Worm (Caenorhabditis elegans) whole organism, L4 larva: ENCODE results near the gene slcf-2.

Experiments used
- D1046.2 ChIP-seq: fragments of 200-800 bp; sonication (Bioruptor generic); IDR thresholded peaks from 2 replicates; pipeline ENCODE4 v1.3.6; 2022; ENCODE audit warnings: missing genetic modification characterization, missing compliant biosample characterization
- T20F7.1 ChIP-seq: fragments of 200-800 bp; sonication (Bioruptor generic); optimal IDR thresholded peaks from 2 replicates; lab custom pipeline; 2018; ENCODE audit warnings: mild to moderate bottlenecking, missing genetic modification characterization, missing compliant biosample characterization
- T26A8.4 ChIP-seq: fragments of 200-800 bp; sonication (Bioruptor generic); IDR thresholded peaks from 2 replicates; pipeline ENCODE4 v1.3.6; 2022; ENCODE audit warnings: missing genetic modification characterization, missing compliant biosample characterization
- Y75B8A.6 ChIP-seq: fragments of 200-800 bp; sonication (Bioruptor generic); IDR thresholded peaks from 2 replicates; pipeline ENCODE4 v1.3.6; 2022; ENCODE audit warnings: missing genetic modification reagents, missing genetic modification characterization, missing compliant biosample characterization
- ZK337.2 ChIP-seq: fragments of 200-800 bp; sonication (Bioruptor generic); IDR thresholded peaks from 2 replicates; pipeline ENCODE4 v1.3.6; 2022; ENCODE audit warnings: missing genetic modification reagents, missing genetic modification characterization, missing compliant biosample characterization
- aha-1 ChIP-seq: fragments of 150-350 bp; peaks from one replicate; lab custom pipeline; 2014; ENCODE audit warnings: missing biosample characterization, missing genetic modification characterization
- ceh-32 ChIP-seq: sonication (generic microtip); optimal IDR thresholded peaks from 2 replicates; lab custom pipeline; 2016; ENCODE audit warnings: mild to moderate bottlenecking, missing genetic modification characterization, missing compliant biosample characterization; ENCODE audit not compliant: poor library complexity
- ces-1 ChIP-seq: fragments of 150-350 bp; sonication (generic microtip); optimal IDR thresholded peaks from 4 replicates; lab custom pipeline; 2014; ENCODE audit warnings: missing biosample characterization, missing genetic modification reagents, missing genetic modification characterization
- dmd-6 ChIP-seq: fragments of 200-800 bp; sonication (Bioruptor generic); IDR thresholded peaks from 2 replicates; pipeline ENCODE4 v1.3.6; 2022; ENCODE audit warnings: missing genetic modification reagents, missing genetic modification characterization, missing compliant biosample characterization
- dmd-9 ChIP-seq: fragments of 200-800 bp; sonication (Bioruptor generic); IDR thresholded peaks from 2 replicates; pipeline ENCODE4 v1.3.6; 2022; ENCODE audit warnings: missing genetic modification reagents, missing genetic modification characterization, missing compliant biosample characterization
- egl-43 ChIP-seq: fragments of 200-800 bp; sonication (Bioruptor generic); IDR thresholded peaks from 2 replicates; pipeline ENCODE4 v1.3.6; 2022; ENCODE audit warnings: missing genetic modification reagents, missing genetic modification characterization, missing compliant biosample characterization
- fkh-10 ChIP-seq: fragments of 150-350 bp; optimal IDR thresholded peaks from 2 replicates; lab custom pipeline; 2014; ENCODE audit warnings: missing biosample characterization, missing genetic modification reagents, missing genetic modification characterization
- jun-1 ChIP-seq: fragments of 150-350 bp; optimal IDR thresholded peaks from 2 replicates; lab custom pipeline; 2014; ENCODE audit warnings: missing biosample characterization, missing genetic modification reagents, missing genetic modification characterization
- lin-39 ChIP-seq: fragments of 150-350 bp; optimal IDR thresholded peaks from 2 replicates; lab custom pipeline; 2014; ENCODE audit warnings: missing biosample characterization, missing genetic modification reagents, missing genetic modification characterization
- mdl-1 ChIP-seq, 2 experiments: fragments of 150-350 bp in 1 of 2; sonication (generic microtip) in 1 of 2; optimal IDR thresholded peaks; 2 replicates each; lab custom pipeline; 2014 to 2017; ENCODE audit warnings: missing biosample characterization in 2 of 2, missing genetic modification characterization in 2 of 2
- mes-2 ChIP-seq: sonication (generic microtip); optimal IDR thresholded peaks from 2 replicates; lab custom pipeline; 2016; ENCODE audit warnings: missing genotype, mild to moderate bottlenecking, missing genetic modification characterization, missing compliant biosample characterization; ENCODE audit not compliant: poor library complexity, severe bottlenecking
- mxl-2 ChIP-seq: fragments of 200-800 bp; sonication (Bioruptor generic); conservative IDR thresholded peaks from 2 replicates; pipeline ENCODE4 v1.3.6; 2022; ENCODE audit warnings: missing genetic modification reagents, missing genetic modification characterization, missing compliant biosample characterization
- mxl-3 ChIP-seq: fragments of 200-800 bp; sonication (Bioruptor generic); optimal IDR thresholded peaks from 2 replicates; lab custom pipeline; 2018; ENCODE audit warnings: mild to moderate bottlenecking, missing genetic modification characterization, missing compliant biosample characterization
- nhr-25 ChIP-seq: sonication (generic microtip); optimal IDR thresholded peaks from 2 replicates; lab custom pipeline; 2017; ENCODE audit warnings: missing genetic modification characterization, mild to moderate bottlenecking, missing compliant biosample characterization, antibody characterized with exemption, moderate library complexity, borderline replicate concordance; ENCODE audit not compliant: insufficient read depth
- nhr-28 ChIP-seq: fragments of 150-350 bp; optimal IDR thresholded peaks from 2 replicates; lab custom pipeline; 2014; ENCODE audit warnings: missing biosample characterization, missing genetic modification characterization
- nhr-48 ChIP-seq: sonication (generic microtip); optimal IDR thresholded peaks from 2 replicates; lab custom pipeline; 2016; ENCODE audit warnings: mild to moderate bottlenecking, missing genetic modification characterization, missing compliant biosample characterization
- nhr-6 ChIP-seq: fragments of 150-350 bp; optimal IDR thresholded peaks from 2 replicates; lab custom pipeline; 2014; ENCODE audit warnings: missing biosample characterization, missing genetic modification characterization
- pqm-1 ChIP-seq: sonication (generic microtip); optimal IDR thresholded peaks from 2 replicates; lab custom pipeline; 2017; ENCODE audit warnings: missing biosample characterization, missing genetic modification characterization
- saeg-2 ChIP-seq: fragments of 200-800 bp; sonication (Bioruptor generic); IDR thresholded peaks from 2 replicates; pipeline ENCODE4 v1.3.6; 2022; ENCODE audit warnings: missing genetic modification reagents, missing genetic modification characterization, missing compliant biosample characterization
- snpc-1.2 ChIP-seq: fragments of 200-800 bp; sonication (Bioruptor generic); IDR thresholded peaks from 2 replicates; pipeline ENCODE4 v1.3.6; 2022; ENCODE audit warnings: missing genetic modification reagents, missing genetic modification characterization, missing compliant biosample characterization
- tra-1 ChIP-seq: fragments of 200-800 bp; sonication (Bioruptor generic); IDR thresholded peaks from 2 replicates; pipeline ENCODE4 v1.3.6; 2022; ENCODE audit warnings: missing genetic modification reagents, missing genetic modification characterization, missing compliant biosample characterization
- zfp-2 ChIP-seq: sonication (generic microtip); optimal IDR thresholded peaks from 2 replicates; lab custom pipeline; 2016; ENCODE audit warnings: mild to moderate bottlenecking, missing genetic modification characterization, missing compliant biosample characterization
- zfp-3 ChIP-seq: fragments of 200-800 bp; sonication (Bioruptor generic); conservative IDR thresholded peaks from 2 replicates; pipeline ENCODE4 v1.3.6; 2022; ENCODE audit warnings: missing genetic modification reagents, missing genetic modification characterization, missing compliant biosample characterization
- zip-2 ChIP-seq: fragments of 150-350 bp; optimal IDR thresholded peaks from 2 replicates; lab custom pipeline; 2014; ENCODE audit warnings: missing biosample characterization, missing genetic modification characterization

The slcf-2 gene

ce11 chrX:3401701-3402100 lies 8.0 kb downstream of the slcf-2 start, which contains the start of gene C04F6.9:
TSS of gene C04F6.9 (plus strand) at chrX:3402001.
- TF ChIP-seq D1046.2 (GFP tag; lab: Robert Waterston, UW) (peak; percentile 69; the same call in 1 of the 2 replicates), aha-1 (peak; percentile 25), tra-1 (GFP tag; lab: Robert Waterston, UW) (no peak)

ce11 chrX:3403195-3403594 lies 9.5 kb downstream of the slcf-2 start, which contains the start of gene vit-5:
TSS of gene vit-5 (plus strand) at chrX:3403471.
- no peak for TF ChIP-seq ZK337.2 (GFP tag; lab: Robert Waterston, UW)
- no peak for TF ChIP-seq zfp-2 (tag; lab: Kevin White, UChicago)
- no peak for TF ChIP-seq nhr-25 (tag; lab: Kevin White, UChicago)
- TF ChIP-seq jun-1 (tag; lab: Kevin White, UChicago): no peak
- TF ChIP-seq lin-39 (tag; lab: Kevin White, UChicago): no peak
- no peak for TF ChIP-seq mxl-2
- peak; percentile 5 for TF ChIP-seq nhr-48 (tag; lab: Kevin White, UChicago)
- TF ChIP-seq fkh-10: no peak
- peak; percentile 67 for TF ChIP-seq tra-1 (GFP tag; lab: Robert Waterston, UW)
- TF ChIP-seq zfp-3 (GFP tag; lab: Robert Waterston, UW): 0 out of 2 replicates have a peak, but pooled peaks have one; percentile 5
- no peak for TF ChIP-seq T26A8.4 (GFP tag; lab: Robert Waterston, UW)
- peak; percentile 94 for TF ChIP-seq dmd-6
- 0 out of 2 replicates have a peak, but pooled peaks have one; percentile 13 for TF ChIP-seq egl-43
- TF ChIP-seq ceh-32: no peak

- TF ChIP-seq dmd-6 (peak; percentile 37; the same call in 1 of the 2 replicates), zfp-3 (GFP tag; lab: Robert Waterston, UW) (peak; percentile 72; the same call in 1 of the 2 replicates)
Measured at ce11 chrX:3405813-3406212, 12.2 kb downstream of the slcf-2 start.

ce11 chrX:3408717-3409303 lies 15.1 kb downstream of the slcf-2 start:
- TF ChIP-seq dmd-6 (peak; percentile 33; the same call in 1 of the 2 replicates), D1046.2 (GFP tag; lab: Robert Waterston, UW) (0 out of 2 replicates have a peak, but pooled peaks have one; percentile 47), saeg-2 (GFP tag; lab: Robert Waterston, UW) (no peak), T20F7.1 (GFP tag; lab: Kevin White, UChicago) (peak; percentile 26), jun-1 (tag; lab: Kevin White, UChicago) (no peak), Y75B8A.6 (GFP tag; lab: Robert Waterston, UW) (peak; percentile 43; the same call in 1 of the 2 replicates), nhr-6 (tag; lab: Kevin White, UChicago) (no peak), ces-1 (GFP tag; lab: Kevin White, UChicago) (no peak)
- TF ChIP-seq, all 104 proteins: peak for 4

- TF ChIP-seq snpc-1.2 (no peak), aha-1 (peak; percentile 58), mes-2 (tag; lab: Kevin White, UChicago) (peak; percentile 44)
Measured at ce11 chrX:3411565-3412022, 17.9 kb downstream of the slcf-2 start, which contains the start of gene unc-78. TSS of gene unc-78 (minus strand) at chrX:3411615.

- TF ChIP-seq dmd-9 (GFP tag; lab: Robert Waterston, UW): no peak
- TF ChIP-seq pqm-1 (tag; lab: Kevin White, UChicago): no peak
- no peak for TF ChIP-seq zip-2
- peak; percentile 25 for TF ChIP-seq mxl-3 (GFP tag; lab: Kevin White, UChicago)
- TF ChIP-seq nhr-25 (tag; lab: Kevin White, UChicago): peak; percentile 35
- TF ChIP-seq mdl-1 (tag; optimal IDR thresholded peaks at IDR 0.05; lab: Kevin White, UChicago): peak in 1 of 2 experiments; percentile 34
- peak; percentile 77 for TF ChIP-seq nhr-28 (tag; lab: Kevin White, UChicago)
Measured at ce11 chrX:3414660-3415144, 21.0 kb downstream of the slcf-2 start, which contains the start of gene dhs-27. TSS of gene dhs-27 (minus strand) at chrX:3414710.
